Worm (Caenorhabditis elegans): ENCODE results near the gene best-13.
"Not testable (repeated sequence)": the region's sequence is repeated elsewhere in the genome, so short reads cannot be mapped to it uniquely, and the experiment has no call there.

best-13 gene

ce11 chrIV:9893649-9894048 is 10.1 kb upstream of the best-13 start, which contains the start of gene sss-1:
sss-1 (minus strand) TSS chrIV:9893749.
- TF ChIP-seq set-16 (GFP tag; IDR thresholded peaks at IDR 0.05); ceh-62 (tag; optimal IDR thresholded peaks at IDR 0.05); nhr-42 (GFP tag; IDR thresholded peaks at IDR 0.05): not testable (repeated sequence)

DNA sequence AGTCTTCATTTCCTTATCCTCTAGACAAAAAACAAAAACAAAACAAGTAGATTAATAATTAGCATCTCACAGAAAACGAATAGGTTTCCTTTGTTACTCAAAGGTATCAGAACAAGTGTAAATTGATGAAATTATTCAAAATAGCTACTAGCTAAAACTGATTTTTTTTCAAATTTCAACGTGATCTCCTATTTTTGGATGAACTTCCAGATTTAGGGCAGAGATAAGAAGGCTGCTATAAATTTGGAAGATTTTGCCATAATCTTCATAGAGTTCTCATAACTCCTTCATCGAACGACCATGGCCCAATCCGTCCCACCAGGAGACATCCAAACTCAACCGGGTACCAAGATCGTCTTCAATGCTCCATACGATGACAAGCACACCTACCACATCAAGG is 9.4 kb upstream of the best-13 start, which contains the start of gene msp-77:
Gene msp-77 (plus strand): TSS at position 301 of the 400 bp plus-strand sequence.
- 0 out of 2 replicates have a peak, but pooled peaks have one; percentile 57 for TF ChIP-seq F26F4.8 (GFP tag; conservative IDR thresholded peaks at IDR 0.05)

DNA sequence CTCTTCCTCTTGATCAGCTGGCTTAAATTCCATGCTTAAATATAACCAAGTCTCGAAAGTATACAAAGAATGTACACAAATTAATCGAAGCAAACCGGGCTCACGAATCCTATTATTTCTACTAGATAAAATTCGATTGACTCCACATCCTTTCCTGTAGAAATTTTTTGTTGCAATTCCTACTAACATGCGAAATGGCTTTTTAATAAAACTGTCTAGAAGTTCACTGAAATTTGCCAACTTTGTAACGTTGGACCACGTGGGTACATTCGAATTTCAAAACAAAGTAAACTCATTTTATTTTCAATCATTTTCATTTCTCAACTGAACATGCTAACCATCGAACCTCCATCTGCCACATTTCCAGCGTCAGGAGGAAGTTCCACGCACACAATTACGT is 8.6 kb upstream of the best-13 start, which contains the start of gene ssp-32:
Gene ssp-32 (plus strand): TSS at position 301 of the 400 bp plus-strand sequence.
- TF ChIP-seq ceh-32 (tag; optimal IDR thresholded peaks at IDR 0.05; ENCODE audit: poor library complexity) = no peak
- no peak for TF ChIP-seq ZK337.2 (GFP tag; IDR thresholded peaks at IDR 0.05)
- no peak for TF ChIP-seq F49E8.2 (tag; optimal IDR thresholded peaks at IDR 0.05; ENCODE audit: borderline replicate concordance)
- TF ChIP-seq lin-1 (GFP tag; IDR thresholded peaks at IDR 0.05) = no peak
- no peak for TF ChIP-seq aha-1 (tag)
- no peak for TF ChIP-seq mxl-2 (GFP tag; conservative IDR thresholded peaks at IDR 0.05)
- TF ChIP-seq daf-16 (GFP tag; optimal IDR thresholded peaks at IDR 0.05) = no peak
- TF ChIP-seq daf-16 (tag; optimal IDR thresholded peaks at IDR 0.05) = no peak
- no peak for TF ChIP-seq ceh-62 (tag; optimal IDR thresholded peaks at IDR 0.05)
- TF ChIP-seq lin-13 (GFP tag; optimal IDR thresholded peaks at IDR 0.05) = no peak
- TF ChIP-seq lin-29 (GFP tag; IDR thresholded peaks at IDR 0.05) = no peak
- no peak for TF ChIP-seq lin-38 (GFP tag; IDR thresholded peaks at IDR 0.05)

ce11 chrIV:9898712-9899111 is 5.0 kb upstream of the best-13 start, which contains the start of gene tbc-3:
tbc-3 (plus strand) TSS chrIV:9899012.
- TF ChIP-seq nhr-25 (tag; optimal IDR thresholded peaks at IDR 0.05; ENCODE audit: borderline replicate concordance, insufficient read depth) = no peak
- TF ChIP-seq dmd-6 (GFP tag; IDR thresholded peaks at IDR 0.05) = 0 out of 2 replicates have a peak, but pooled peaks have one; percentile 4
- peak; percentile 58 for TF ChIP-seq aha-1 (tag)

DNA sequence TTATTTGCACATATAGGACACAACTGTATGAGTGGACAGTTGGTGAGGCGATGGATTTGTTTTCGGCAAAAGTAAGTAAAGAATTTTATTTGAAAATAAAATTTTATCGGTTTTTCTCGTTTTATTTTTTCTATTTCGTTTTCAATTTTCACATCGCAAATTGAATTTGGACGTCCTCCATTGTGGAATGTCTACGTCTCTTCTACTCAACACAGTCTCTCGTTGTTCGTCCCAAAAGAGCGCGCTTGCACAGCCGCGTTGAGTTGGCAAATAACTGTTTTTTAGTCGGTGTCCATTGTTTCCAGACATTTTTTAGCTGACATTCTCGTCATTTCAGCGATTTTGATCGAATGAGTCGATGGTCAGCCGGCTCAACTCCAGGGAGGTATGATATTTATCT is 4.5 kb upstream of the best-13 start:
- TF ChIP-seq set-16 (GFP tag; IDR thresholded peaks at IDR 0.05) = no peak
- peak; percentile 65 for TF ChIP-seq mes-2 (tag; optimal IDR thresholded peaks at IDR 0.05; ENCODE audit: poor library complexity, severe bottlenecking)
- TF ChIP-seq dmd-6 (GFP tag; IDR thresholded peaks at IDR 0.05) = 0 out of 2 replicates have a peak, but pooled peaks have one; percentile 5
- TF ChIP-seq ceh-44 (GFP tag; IDR thresholded peaks at IDR 0.05) = no peak
- TF ChIP-seq lin-39 (tag; optimal IDR thresholded peaks at IDR 0.05) = no peak
- TF ChIP-seq lim-7 (GFP tag; IDR thresholded peaks at IDR 0.05) = no peak
- peak; percentile 61 for TF ChIP-seq ces-1 (GFP tag; optimal IDR thresholded peaks at IDR 0.05)
- TF ChIP-seq fkh-10 (GFP tag; optimal IDR thresholded peaks at IDR 0.05) = peak; percentile 25

DNA sequence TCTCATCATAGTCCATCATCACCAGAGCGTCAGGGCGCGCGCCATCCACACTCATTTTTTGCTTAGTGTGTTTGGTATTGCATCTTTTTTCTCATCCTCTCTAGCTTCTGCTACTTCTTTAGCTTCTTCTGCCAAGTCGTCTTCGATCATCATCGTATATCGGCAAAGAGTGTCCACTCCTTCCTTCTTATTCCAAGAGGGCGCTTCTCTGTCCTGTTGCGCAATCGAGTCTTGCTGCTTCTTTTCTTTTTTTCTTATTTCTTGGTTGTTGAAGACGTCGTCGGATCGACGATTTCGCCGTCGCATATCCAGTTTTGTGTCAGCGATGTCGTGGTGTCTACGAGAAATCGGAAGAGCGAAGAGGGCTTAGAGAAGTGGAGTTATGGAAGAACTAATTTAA is 9.4 kb downstream of the best-13 start:
- TF ChIP-seq hlh-11 (tag; optimal IDR thresholded peaks at IDR 0.05) (peak; percentile 58), mxl-3 (GFP tag; optimal IDR thresholded peaks at IDR 0.05) (peak; percentile 54), aha-1 (tag) (peak; percentile 21), mdl-1 (tag; optimal IDR thresholded peaks at IDR 0.05) (peak in 1 of 2 experiments; percentile 12), Y105C5A.15 (GFP tag; IDR thresholded peaks at IDR 0.05) (no peak), daf-16 (GFP tag; optimal IDR thresholded peaks at IDR 0.05) (no peak), daf-16 (tag; optimal IDR thresholded peaks at IDR 0.05) (no peak), spr-1 (tag; optimal IDR thresholded peaks at IDR 0.05) (peak; percentile 36), nhr-48 (tag; optimal IDR thresholded peaks at IDR 0.05) (peak; percentile 19), T26A8.4 (GFP tag; IDR thresholded peaks at IDR 0.05) (0 out of 2 replicates have a peak, but pooled peaks have one; percentile 35), php-3 (GFP tag; IDR thresholded peaks at IDR 0.05) (no peak)

Measured in whole organism, L4 larva.